Worm (Caenorhabditis elegans): ENCODE measurements around the gene K08F8.15.

DNA sequence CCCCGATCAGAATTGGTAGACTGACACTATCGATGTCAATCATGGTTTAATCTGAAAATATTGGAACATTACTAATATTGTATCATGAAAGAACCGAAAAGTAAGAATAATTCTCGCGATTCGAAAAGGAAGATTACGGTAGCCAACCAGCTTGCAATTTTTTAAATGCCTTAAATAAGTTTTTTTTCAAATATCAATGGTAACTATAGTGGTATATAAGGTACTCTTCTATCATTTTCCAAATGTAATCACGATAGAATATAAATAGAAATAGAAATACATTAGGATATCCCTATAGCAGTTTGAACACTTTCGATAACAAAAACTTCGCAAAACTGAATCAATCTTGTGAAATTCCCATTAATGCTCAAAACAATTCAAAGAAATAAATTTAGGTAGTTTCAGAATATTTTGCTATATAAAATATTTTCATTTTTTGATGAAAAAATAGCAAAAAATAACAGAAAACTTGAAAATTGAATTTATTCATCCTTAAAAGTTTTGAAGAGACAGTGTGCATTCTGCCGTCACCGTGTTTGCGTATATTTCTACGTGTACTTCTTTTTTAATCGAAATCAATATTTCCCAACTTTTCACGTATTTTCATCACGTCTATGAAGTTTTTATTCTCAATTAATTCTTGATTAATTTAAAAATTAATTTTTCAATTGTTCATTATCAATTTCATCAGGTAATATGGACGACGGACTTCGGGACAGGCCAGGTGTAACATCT lies 44.2 kb downstream of the K08F8.15 start, which contains the start of the genes F46C5.9 and rer-1:
- TF ChIP-seq unc-62 (GFP tag; optimal IDR thresholded peaks at IDR 0.05 in 1 of 2) (no peak), unc-62 (tag; optimal IDR thresholded peaks at IDR 0.05) (no peak), fkh-10 (GFP tag; optimal IDR thresholded peaks at IDR 0.05) (no peak), lin-13 (GFP tag; optimal IDR thresholded peaks at IDR 0.05) (no peak), nhr-11 (tag; optimal IDR thresholded peaks at IDR 0.05) (no peak), ceh-28 (tag; optimal IDR thresholded peaks at IDR 0.05) (no peak), nhr-28 (tag; optimal IDR thresholded peaks at IDR 0.05) (peak; percentile 7), nhr-10 (tag; optimal IDR thresholded peaks at IDR 0.05) (no peak), egl-27 (tag; optimal IDR thresholded peaks at IDR 0.05) (no peak)

Measured in whole organism, L4 larva.